Worm (Caenorhabditis elegans) whole organism, L3 larva: ENCODE data around the gene F45G2.8.

ENCODE experiments used
- aly-2 ChIP-seq: fragments of 150-350 bp; optimal IDR thresholded peaks from 2 replicates; lab custom pipeline; 2014; ENCODE audit warnings: missing biosample characterization, missing genetic modification characterization
- ama-1 ChIP-seq: fragments of 150-350 bp; optimal IDR thresholded peaks from 2 replicates; lab custom pipeline; 2018
- elt-1 ChIP-seq: fragments of 150-350 bp; optimal IDR thresholded peaks from 2 replicates; lab custom pipeline; 2014; ENCODE audit warnings: missing biosample characterization, missing genetic modification characterization
- elt-2 ChIP-seq: sonication (generic microtip); optimal IDR thresholded peaks from 2 replicates; lab custom pipeline; 2016; ENCODE audit warnings: missing genetic modification reagents, mild to moderate bottlenecking, missing genetic modification characterization, missing compliant biosample characterization
- fos-1 ChIP-seq: fragments of 150-350 bp; optimal IDR thresholded peaks from 2 replicates; lab custom pipeline; 2014; ENCODE audit warnings: missing biosample characterization, missing genetic modification characterization
- lin-39 ChIP-seq: fragments of 150-350 bp; optimal IDR thresholded peaks from 2 replicates; lab custom pipeline; 2018; ENCODE audit warnings: missing biosample characterization, missing genetic modification reagents, missing genetic modification characterization
- lsy-12 ChIP-seq: sonication (generic microtip); optimal IDR thresholded peaks from 2 replicates; lab custom pipeline; 2016; ENCODE audit warnings: mild to moderate bottlenecking, missing genetic modification characterization, missing compliant biosample characterization
- nhr-25 ChIP-seq: sonication (generic microtip); optimal IDR thresholded peaks from 2 replicates; lab custom pipeline; 2017; ENCODE audit warnings: missing biosample characterization, missing genetic modification characterization
- nhr-76 ChIP-seq: fragments of 150-350 bp; sonication (generic microtip); optimal IDR thresholded peaks from 5 replicates; lab custom pipeline; 2014; ENCODE audit warnings: missing biosample characterization, missing genetic modification characterization
- unc-39 ChIP-seq: sonication (generic microtip); optimal IDR thresholded peaks from 4 replicates; lab custom pipeline; 2017; ENCODE audit warnings: missing biosample characterization, missing genetic modification characterization
- unc-62 ChIP-seq: fragments of 150-350 bp; sonication (generic microtip); optimal IDR thresholded peaks from 4 replicates; lab custom pipeline; 2014; ENCODE audit warnings: missing biosample characterization, missing genetic modification reagents, missing genetic modification characterization
- zag-1 ChIP-seq: fragments of 150-350 bp; optimal IDR thresholded peaks from 2 replicates; lab custom pipeline; 2014; ENCODE audit warnings: missing biosample characterization, missing genetic modification characterization
- ztf-4 ChIP-seq: fragments of 150-350 bp; optimal IDR thresholded peaks from 2 replicates; lab custom pipeline; 2014; ENCODE audit warnings: missing biosample characterization, missing genetic modification characterization

- TF ChIP-seq nhr-76 (tag; lab: Kevin White, UChicago) = no peak
- no peak for TF ChIP-seq lin-39 (tag; lab: Kevin White, UChicago)
- TF ChIP-seq unc-62 = no peak
- no peak for TF ChIP-seq aly-2
- no peak for TF ChIP-seq nhr-25
- no peak for TF ChIP-seq zag-1 (tag; lab: Kevin White, UChicago)
- TF ChIP-seq ztf-4 (tag; lab: Kevin White, UChicago) = no peak
- no peak for TF ChIP-seq ama-1 (lab: Kevin White, UChicago)
- no peak for TF ChIP-seq unc-39 (tag; lab: Kevin White, UChicago)
- TF ChIP-seq fos-1 (tag; lab: Kevin White, UChicago) = no peak
- no peak for TF ChIP-seq elt-2 (tag; lab: Kevin White, UChicago)
- no peak for TF ChIP-seq lsy-12
- TF ChIP-seq elt-1 (tag; lab: Kevin White, UChicago) = no peak
Observed at ce11 chrIII:13434404-13434803, 1.1 kb downstream of the F45G2.8 start, which contains the start of gene F45G2.7.
